Fruit fly (Drosophila melanogaster) whole organism, wandering third instar larva: Measurements from ENCODE around the gene foxo.

Experiments
- CG9705 ChIP-seq: fragments of 200-800 bp; sonication (Bioruptor generic); optimal IDR thresholded peaks from 2 replicates; lab custom pipeline; 2018; ENCODE audit warnings: missing biosample characterization, mild to moderate bottlenecking, missing genetic modification characterization
- GATAd ChIP-seq: sonication (Bioruptor generic); optimal IDR thresholded peaks from 2 replicates; lab custom pipeline; 2016; ENCODE audit warnings: missing biosample characterization, missing genetic modification characterization
- Hr78 ChIP-seq: fragments of >200 bp; optimal IDR thresholded peaks from 2 replicates; lab custom pipeline; 2017; ENCODE audit warnings: missing biosample characterization, missing genetic modification characterization
- Myc ChIP-seq: fragments of >200 bp; optimal IDR thresholded peaks from 2 replicates; lab custom pipeline; 2017
- OdsH ChIP-seq: fragments of 200-800 bp; sonication (Bioruptor generic); optimal IDR thresholded peaks from 2 replicates; lab custom pipeline; 2016; ENCODE audit warnings: missing biosample characterization, mild to moderate bottlenecking, missing genetic modification characterization
- Sp1 ChIP-seq: fragments of 200-800 bp; sonication (Bioruptor generic); optimal IDR thresholded peaks from 3 replicates; lab custom pipeline; 2019; ENCODE audit warnings: missing biosample characterization, mild to moderate bottlenecking, missing genetic modification characterization, moderate library complexity
- br ChIP-seq: fragments of 200-800 bp; sonication (Bioruptor generic); optimal IDR thresholded peaks from 2 replicates; lab custom pipeline; 2016; ENCODE audit warnings: missing biosample characterization, missing genetic modification characterization
- dl ChIP-seq, 2 experiments: fragments of 175-275, 200-275 bp in 1 of 2; fragments of 200-275 bp in 1 of 2; sonication (Bioruptor generic); optimal IDR thresholded peaks; lab custom pipeline; 2018; ENCODE audit warnings: mild to moderate bottlenecking in 2 of 2, missing biosample characterization in 2 of 2, missing genetic modification characterization in 2 of 2, moderate library complexity in 2 of 2; ENCODE audit not compliant: partially characterized antibody in 2 of 2, insufficient read depth in 1 of 2
- fru ChIP-seq: fragments of 200-800 bp; sonication (Bioruptor generic); optimal IDR thresholded peaks from 3 replicates; lab custom pipeline; 2016; ENCODE audit warnings: missing biosample characterization, mild to moderate bottlenecking, missing genetic modification characterization
- h ChIP-seq: fragments of 200-800 bp; sonication (Bioruptor generic); optimal IDR thresholded peaks from 3 replicates; lab custom pipeline; 2016; ENCODE audit warnings: missing biosample characterization, mild to moderate bottlenecking, missing genetic modification characterization
- pan ChIP-seq: fragments of >200 bp; optimal IDR thresholded peaks from 2 replicates; lab custom pipeline; 2017
- psq ChIP-seq: fragments of 200-800 bp; sonication (Bioruptor generic); optimal IDR thresholded peaks from 3 replicates; lab custom pipeline; 2017; ENCODE audit warnings: missing biosample characterization, mild to moderate bottlenecking, missing genetic modification characterization, moderate library complexity
- sage ChIP-seq: fragments of 200-800 bp; sonication (Bioruptor generic); optimal IDR thresholded peaks from 2 replicates; lab custom pipeline; 2016; ENCODE audit warnings: missing biosample characterization, mild to moderate bottlenecking, missing genetic modification characterization
- sv ChIP-seq: fragments of 200-800 bp; sonication (Bioruptor generic); optimal IDR thresholded peaks from 3 replicates; lab custom pipeline; 2016; ENCODE audit warnings: missing biosample characterization, missing genetic modification characterization

dm6 chr3R:14031531-14032414 lies 25.0 kb upstream of the foxo start, which contains the start of the genes rdx and CG3061:
- TF ChIP-seq pan (lab: Kevin White, UChicago): no peak
- no peak for TF ChIP-seq OdsH (GFP tag; lab: Kevin White, UChicago)
- TF ChIP-seq dl (GFP tag; optimal IDR thresholded peaks at IDR 0.05; lab: Kevin White, UChicago; ENCODE audit: insufficient read depth in 1 of 2, partially characterized antibody in 2 of 2): no peak
- peak; percentile 37 for TF ChIP-seq CG9705 (GFP tag; lab: Kevin White, UChicago)
- peak; percentile 23 for TF ChIP-seq h (GFP tag; lab: Kevin White, UChicago)
- no peak for TF ChIP-seq fru (GFP tag; lab: Kevin White, UChicago)
- no peak for TF ChIP-seq Hr78 (GFP tag; lab: Kevin White, UChicago)
- TF ChIP-seq GATAd: no peak
- TF ChIP-seq Sp1 (GFP tag; lab: Kevin White, UChicago): peak; percentile 50
- TF ChIP-seq sage (GFP tag; lab: Kevin White, UChicago): peak; percentile 28
- TF ChIP-seq Myc (lab: Kevin White, UChicago): peak; percentile 95
- no peak for TF ChIP-seq sv (GFP tag; lab: Kevin White, UChicago)
- peak; percentile 55 for TF ChIP-seq psq (GFP tag; lab: Kevin White, UChicago)
- no peak for TF ChIP-seq br
